Fruit fly (Drosophila melanogaster): ENCODE results near the gene mnb.
A peak's percentile ranks its signal among the peaks of the same experiment; 100 is the strongest.

DNA sequence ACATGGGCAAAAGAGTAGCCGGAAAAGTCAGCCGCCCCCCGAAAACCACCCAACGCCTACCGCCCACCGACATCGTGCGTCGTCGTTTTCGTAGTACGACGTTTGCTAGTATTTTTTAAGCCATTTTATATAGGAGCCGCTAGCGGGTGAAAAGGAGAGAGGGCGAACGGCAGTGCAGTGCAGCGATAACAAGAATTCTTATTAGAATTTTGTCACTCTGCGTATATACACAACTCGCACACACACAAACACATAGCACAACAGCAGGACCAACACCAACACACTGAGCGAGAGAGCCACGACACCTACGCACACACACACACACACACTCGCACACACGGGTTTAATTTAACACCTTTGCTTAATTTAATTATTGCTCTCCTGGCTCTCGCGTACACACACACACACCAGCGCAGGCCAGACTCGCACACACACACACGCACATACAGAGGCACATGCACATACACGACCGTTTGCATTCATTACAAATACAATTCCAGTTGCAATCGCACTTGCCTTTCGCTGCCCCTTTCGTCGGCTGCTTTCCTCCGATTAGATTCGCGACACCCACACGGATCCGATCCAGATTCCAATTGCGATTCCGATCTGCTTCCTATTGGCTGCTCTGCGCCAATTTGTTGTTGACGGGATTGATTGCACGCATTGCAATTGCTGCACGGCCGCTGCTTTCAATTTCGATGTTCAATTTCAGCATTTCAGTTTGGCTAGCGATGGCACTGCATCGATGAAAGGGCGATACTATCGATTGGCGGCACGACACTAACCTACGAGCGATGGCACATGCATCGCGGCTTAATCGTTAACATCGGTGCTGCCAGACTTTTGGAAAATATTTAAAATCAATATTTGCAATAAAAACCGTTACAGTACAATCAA is 60.0 kb downstream of the mnb start, which contains the start of gene Socs16D:
- TF ChIP-seq Abd-B (GFP tag; optimal IDR thresholded peaks at IDR 0.05) (peak; percentile 77), usp (GFP tag; optimal IDR thresholded peaks at IDR 0.05) (no peak), sv (GFP tag; optimal IDR thresholded peaks at IDR 0.05) (peak; percentile 10), Jra (GFP tag; optimal IDR thresholded peaks at IDR 0.05) (no peak), Myc (optimal IDR thresholded peaks at IDR 0.05) (no peak), fru (GFP tag; optimal IDR thresholded peaks at IDR 0.05) (peak; percentile 40), h (GFP tag; optimal IDR thresholded peaks at IDR 0.05) (peak; percentile 48)
